Worm (Caenorhabditis elegans): Measurements from ENCODE around the gene sphk-1.
A peak's percentile ranks its signal among the peaks of the same experiment; 100 is the strongest.

DNA sequence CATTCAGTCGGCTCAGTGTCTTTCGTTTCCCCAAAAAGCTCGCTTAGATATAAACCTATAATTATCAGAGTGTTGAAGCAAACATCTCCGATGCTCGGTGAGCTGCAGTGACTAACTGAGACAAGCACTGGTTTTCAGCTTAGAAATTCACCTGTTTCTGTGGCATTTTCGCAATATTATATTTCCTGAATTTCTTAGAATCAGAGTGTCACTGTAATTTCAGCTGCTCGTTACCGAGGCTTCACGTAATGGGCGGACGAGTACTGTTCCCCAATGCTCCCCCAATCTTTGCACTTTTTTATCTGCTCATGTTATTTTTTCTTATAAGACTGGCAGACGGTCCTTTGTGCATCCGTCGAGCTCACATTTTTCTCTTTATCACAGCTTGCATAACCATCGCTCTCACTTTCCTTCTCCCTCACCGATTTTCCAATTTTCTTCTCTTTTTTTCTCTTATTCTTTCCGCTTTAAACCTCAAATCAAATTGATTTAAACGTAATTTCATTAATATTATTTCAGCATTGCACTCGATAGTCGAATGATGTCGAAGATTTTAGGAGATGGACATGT lies 20.6 kb upstream of the sphk-1 start, which contains the start of gene trcs-2:
- TF ChIP-seq nfyb-1 (GFP tag; IDR thresholded peaks at IDR 0.05) = peak; percentile 41; the same call in 1 of the 2 replicates
- TF ChIP-seq somi-1 (GFP tag; optimal IDR thresholded peaks at IDR 0.05) = no peak
- no peak for TF ChIP-seq T07F8.4 (tag; optimal IDR thresholded peaks at IDR 0.05)
- TF ChIP-seq nhr-80 (tag; optimal IDR thresholded peaks at IDR 0.05) = no peak
- TF ChIP-seq ceh-27 (GFP tag; optimal IDR thresholded peaks at IDR 0.05) = no peak
- no peak for TF ChIP-seq egrh-3 (GFP tag; IDR thresholded peaks at IDR 0.05)
- TF ChIP-seq efl-1 (GFP tag; optimal IDR thresholded peaks at IDR 0.05) = no peak
- TF ChIP-seq ceh-79 (tag; optimal IDR thresholded peaks at IDR 0.05) = no peak
- TF ChIP-seq akir-1 (GFP tag; optimal IDR thresholded peaks at IDR 0.05) = no peak
- TF ChIP-seq rpc-1 (optimal IDR thresholded peaks at IDR 0.05) = no peak
- no peak for TF ChIP-seq rpc-1 (tag; optimal IDR thresholded peaks at IDR 0.05)
- no peak for TF ChIP-seq repo-1 (tag; optimal IDR thresholded peaks at IDR 0.05)
- no peak for TF ChIP-seq tbp1 (GFP tag; optimal IDR thresholded peaks at IDR 0.05)
